Worm (Caenorhabditis elegans): ENCODE data around the gene mog-3.

DNA sequence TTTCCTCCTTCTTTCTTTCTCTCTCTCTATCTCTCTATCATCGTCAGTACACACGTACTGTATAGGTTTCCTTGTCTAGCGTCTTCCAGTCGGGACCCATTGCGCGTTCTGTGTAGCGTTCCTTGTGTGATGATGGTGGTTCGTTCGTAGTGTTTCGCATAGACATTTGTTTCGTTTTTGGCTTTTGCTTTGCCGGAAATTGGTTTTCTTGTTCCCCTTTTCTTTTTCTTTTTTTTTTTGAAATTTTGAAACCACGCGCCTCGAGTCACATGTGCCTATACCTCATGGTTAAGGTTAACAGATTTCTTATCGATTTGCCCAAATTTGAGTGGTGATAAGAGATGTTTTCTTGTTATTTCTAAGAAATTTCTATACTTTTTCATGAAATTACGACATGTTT, 10.2 kb downstream of the mog-3 start:
- TF ChIP-seq W03F9.2 (tag; optimal IDR thresholded peaks at IDR 0.05) = no peak
- no peak for TF ChIP-seq dao-5 (tag; optimal IDR thresholded peaks at IDR 0.05)
- TF ChIP-seq him-1 (tag; optimal IDR thresholded peaks at IDR 0.05) = no peak

All from whole organism, L4/young adult.